Fruit fly (Drosophila melanogaster) whole organism, prepupa: ENCODE data around the gene CG9933.

Experiments
- CG10669 ChIP-seq: fragments of 200-800 bp; sonication (Bioruptor generic); optimal IDR thresholded peaks from 3 replicates; lab custom pipeline; 2018; ENCODE audit warnings: missing biosample characterization, mild to moderate bottlenecking, missing genetic modification characterization, moderate library complexity
- CG11294 ChIP-seq: fragments of 200-800 bp; sonication (Bioruptor generic); IDR thresholded peaks from 2 replicates; pipeline ENCODE4 v1.3.6; 2022; ENCODE audit warnings: missing biosample characterization, missing genetic modification characterization
- CG11902 ChIP-seq: fragments of 200-800 bp; sonication (Bioruptor generic); optimal IDR thresholded peaks from 3 replicates; lab custom pipeline; 2016; ENCODE audit warnings: missing biosample characterization, missing genetic modification characterization
- CG16779 ChIP-seq: fragments of 200-800 bp; sonication (Bioruptor generic); optimal IDR thresholded peaks from 3 replicates; lab custom pipeline; 2017; ENCODE audit warnings: missing biosample characterization, mild to moderate bottlenecking, missing genetic modification characterization
- Hr39 ChIP-seq: fragments of 200-800 bp; sonication (Bioruptor generic); optimal IDR thresholded peaks from 2 replicates; lab custom pipeline; 2016; ENCODE audit warnings: missing biosample characterization, missing genetic modification characterization
- Sox15 ChIP-seq: fragments of 200-800 bp; sonication (Bioruptor generic); optimal IDR thresholded peaks from 3 replicates; lab custom pipeline; 2016; ENCODE audit warnings: missing biosample characterization, missing genetic modification characterization
- cyc ChIP-seq: fragments of 200-800 bp; sonication (Bioruptor generic); optimal IDR thresholded peaks from 3 replicates; lab custom pipeline; 2016; ENCODE audit warnings: missing biosample characterization, missing genetic modification characterization

DNA sequence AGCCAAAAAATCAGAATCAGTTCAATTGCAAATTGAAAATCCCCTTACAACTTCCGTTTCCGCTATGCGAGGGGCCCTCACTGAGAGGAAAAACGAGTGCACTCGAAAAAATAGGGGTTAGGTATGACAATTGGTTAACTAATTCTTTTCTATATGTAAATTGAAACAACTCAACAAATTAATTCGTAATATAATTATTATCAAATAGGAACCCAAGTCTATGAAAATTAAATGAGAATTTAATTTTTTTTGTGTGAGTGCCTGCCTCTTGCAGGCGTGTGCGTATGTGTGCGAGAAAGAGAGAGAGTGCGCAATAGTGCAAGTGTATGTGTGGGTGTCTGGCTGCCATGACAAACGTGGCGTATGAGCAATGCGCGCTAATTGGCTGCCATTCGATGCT is 39.0 kb downstream of the CG9933 start:
- TF ChIP-seq CG11294 (no peak), CG16779 (tag; lab: Kevin White, UChicago) (no peak), cyc (GFP tag; lab: Kevin White, UChicago) (no peak), Hr39 (GFP tag; lab: Kevin White, UChicago) (no peak), CG11902 (GFP tag; lab: Kevin White, UChicago) (no peak), Sox15 (GFP tag; lab: Kevin White, UChicago) (no peak), CG10669 (GFP tag; lab: Kevin White, UChicago) (no peak)
